Worm (Caenorhabditis elegans): ENCODE results near the gene F47B8.1.

Gene F47B8.1

DNA sequence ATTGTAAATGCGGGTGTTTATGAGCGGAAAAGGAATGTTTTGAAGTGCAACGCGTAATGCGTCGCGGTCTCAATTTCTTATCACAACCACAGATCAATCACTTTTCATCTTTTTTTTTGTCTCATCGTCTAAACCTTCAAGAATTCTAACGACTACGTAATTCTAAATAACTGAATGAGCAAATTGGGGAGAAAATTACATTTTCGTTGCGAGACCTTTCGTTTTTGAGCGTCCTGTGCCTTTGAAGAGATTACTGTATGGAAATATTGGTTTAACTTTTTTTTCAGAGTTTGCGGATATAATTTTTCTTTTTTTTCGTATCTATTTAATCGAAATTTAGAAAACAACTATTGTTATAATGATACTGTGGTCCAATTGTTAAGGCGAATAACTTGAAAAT lies 36.4 kb upstream of the F47B8.1 start:
- no peak for TF ChIP-seq nhr-25 (tag; optimal IDR thresholded peaks at IDR 0.05)
- TF ChIP-seq nhr-43 (tag; optimal IDR thresholded peaks at IDR 0.05; ENCODE audit: poor library complexity, severe bottlenecking), result no peak
- TF ChIP-seq ztf-11 (tag; optimal IDR thresholded peaks at IDR 0.05), result no peak
- TF ChIP-seq aly-2 (tag; optimal IDR thresholded peaks at IDR 0.05), result no peak
- TF ChIP-seq pqm-1 (tag; optimal IDR thresholded peaks at IDR 0.05), result no peak
- no peak for TF ChIP-seq nhr-28 (tag; optimal IDR thresholded peaks at IDR 0.05)
- no peak for TF ChIP-seq zag-1 (tag; optimal IDR thresholded peaks at IDR 0.05)
- no peak for TF ChIP-seq snpc-4 (tag; optimal IDR thresholded peaks at IDR 0.05)
- TF ChIP-seq tbx-2 (tag; optimal IDR thresholded peaks at IDR 0.05), result no peak
- no peak for TF ChIP-seq elt-2 (tag; optimal IDR thresholded peaks at IDR 0.05)
- TF ChIP-seq hmg-11 (tag; optimal IDR thresholded peaks at IDR 0.05), result no peak
- no peak for TF ChIP-seq ceh-9 (tag; optimal IDR thresholded peaks at IDR 0.05)
- no peak for TF ChIP-seq mdl-1 (tag; optimal IDR thresholded peaks at IDR 0.05)
- TF ChIP-seq fkh-10 (GFP tag; optimal IDR thresholded peaks at IDR 0.05), result no peak
- TF ChIP-seq nhr-23 (tag; optimal IDR thresholded peaks at IDR 0.05), result no peak
- no peak for TF ChIP-seq nhr-67 (tag; optimal IDR thresholded peaks at IDR 0.05)
- no peak for TF ChIP-seq lsy-12 (tag; optimal IDR thresholded peaks at IDR 0.05)
- TF ChIP-seq ceh-16 (tag; optimal IDR thresholded peaks at IDR 0.05), result no peak
- no peak for TF ChIP-seq ceh-28 (tag; optimal IDR thresholded peaks at IDR 0.05)
- no peak for TF ChIP-seq fos-1 (tag; optimal IDR thresholded peaks at IDR 0.05)

DNA sequence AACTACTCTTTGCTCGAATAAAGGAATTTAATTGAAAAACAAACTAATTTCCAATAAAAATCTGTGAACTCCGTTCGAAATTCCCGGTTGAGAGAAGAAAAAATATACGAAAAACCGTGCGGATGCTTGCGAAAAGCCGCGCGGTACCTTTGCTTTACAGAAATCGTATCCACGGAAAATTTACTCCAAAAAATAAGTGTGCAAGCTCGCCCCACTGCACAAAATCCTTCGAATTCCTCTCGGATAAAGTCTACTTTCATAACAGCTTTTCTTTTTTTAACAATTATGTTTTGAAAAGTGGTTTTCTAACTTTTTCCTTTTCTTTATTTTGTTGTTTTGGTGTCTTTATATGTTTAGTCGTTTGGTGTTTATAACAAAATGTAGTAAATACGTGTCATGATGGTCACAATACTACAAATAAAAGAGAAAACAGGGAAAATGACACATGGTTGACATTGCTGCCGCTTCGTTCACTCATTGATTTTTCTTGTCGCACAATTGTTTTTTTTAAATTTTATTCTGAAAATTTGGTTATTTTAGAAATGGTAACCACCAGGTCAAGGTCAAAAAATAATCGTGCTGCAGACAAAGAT lies 33.2 kb upstream of the F47B8.1 start, which contains the start of gene cept-2:
Gene cept-2, plus strand, starts transcription at position 533 of the 593 bp plus-strand sequence.
- no peak for TF ChIP-seq hmg-11 (tag; optimal IDR thresholded peaks at IDR 0.05)
- TF ChIP-seq skn-1 (tag; optimal IDR thresholded peaks at IDR 0.05), result peak; percentile 56
- TF ChIP-seq nhr-76 (tag; optimal IDR thresholded peaks at IDR 0.05), result no peak
- peak; percentile 85 for TF ChIP-seq R02D3.7 (tag; optimal IDR thresholded peaks at IDR 0.05)
- no peak for TF ChIP-seq ztf-4 (tag; optimal IDR thresholded peaks at IDR 0.05)
- no peak for TF ChIP-seq elt-2 (tag; optimal IDR thresholded peaks at IDR 0.05)
- peak; percentile 78 for TF ChIP-seq nhr-77 (tag; optimal IDR thresholded peaks at IDR 0.05)
- TF ChIP-seq fkh-10 (GFP tag; optimal IDR thresholded peaks at IDR 0.05), result peak; percentile 76
- TF ChIP-seq nhr-28 (tag; optimal IDR thresholded peaks at IDR 0.05), result no peak
- peak; percentile 68 for TF ChIP-seq nhr-11 (tag; optimal IDR thresholded peaks at IDR 0.05)
- no peak for TF ChIP-seq aly-2 (tag; optimal IDR thresholded peaks at IDR 0.05)
- peak; percentile 92 for TF ChIP-seq snpc-4 (tag; optimal IDR thresholded peaks at IDR 0.05)
- peak; percentile 76 for TF ChIP-seq ceh-28 (tag; optimal IDR thresholded peaks at IDR 0.05)
- TF ChIP-seq ZK546.5 (tag; optimal IDR thresholded peaks at IDR 0.05), result no peak
- no peak for TF ChIP-seq elt-3 (tag; optimal IDR thresholded peaks at IDR 0.05)
- TF ChIP-seq ceh-16 (tag; optimal IDR thresholded peaks at IDR 0.05), result no peak
- TF ChIP-seq zag-1 (tag; optimal IDR thresholded peaks at IDR 0.05), result no peak
- TF ChIP-seq nhr-237 (tag; optimal IDR thresholded peaks at IDR 0.05), result no peak
- no peak for TF ChIP-seq ama-1 (optimal IDR thresholded peaks at IDR 0.05)
- peak; percentile 95 for TF ChIP-seq nfya-1 (tag; optimal IDR thresholded peaks at IDR 0.05; ENCODE audit: insufficient read depth)
- peak; percentile 78 for TF ChIP-seq jun-1 (tag; optimal IDR thresholded peaks at IDR 0.05)
- TF ChIP-seq ceh-82 (tag; optimal IDR thresholded peaks at IDR 0.05), result peak; percentile 82
- TF ChIP-seq unc-39 (tag; optimal IDR thresholded peaks at IDR 0.05), result no peak
- TF ChIP-seq fkh-2 (tag; optimal IDR thresholded peaks at IDR 0.05), result no peak
- peak; percentile 93 for TF ChIP-seq egl-5 (tag; optimal IDR thresholded peaks at IDR 0.05)
- no peak for TF ChIP-seq nhr-67 (tag; optimal IDR thresholded peaks at IDR 0.05)
- TF ChIP-seq daf-12 (tag; optimal IDR thresholded peaks at IDR 0.05), result peak; percentile 55
- peak; percentile 93 for TF ChIP-seq nhr-43 (tag; optimal IDR thresholded peaks at IDR 0.05; ENCODE audit: poor library complexity, severe bottlenecking)
- TF ChIP-seq ceh-9 (tag; optimal IDR thresholded peaks at IDR 0.05), result no peak
- peak; percentile 88 for TF ChIP-seq lin-39 (tag; optimal IDR thresholded peaks at IDR 0.05)
- TF ChIP-seq pqm-1 (tag; optimal IDR thresholded peaks at IDR 0.05), result peak; percentile 20
- TF ChIP-seq lin-15B (tag; optimal IDR thresholded peaks at IDR 0.05), result peak; percentile 66
- TF ChIP-seq ztf-11 (tag; optimal IDR thresholded peaks at IDR 0.05), result no peak
- peak; percentile 30 for TF ChIP-seq fos-1 (tag; optimal IDR thresholded peaks at IDR 0.05)
- peak; percentile 83 for TF ChIP-seq nhr-25 (tag; optimal IDR thresholded peaks at IDR 0.05)
- peak; percentile 75 for TF ChIP-seq tbx-2 (tag; optimal IDR thresholded peaks at IDR 0.05)
- TF ChIP-seq lsy-12 (tag; optimal IDR thresholded peaks at IDR 0.05), result peak; percentile 82
- no peak for TF ChIP-seq sea-2 (GFP tag; optimal IDR thresholded peaks at IDR 0.05)
- peak; percentile 97 for TF ChIP-seq nhr-23 (tag; optimal IDR thresholded peaks at IDR 0.05)
- TF ChIP-seq egl-27 (tag; optimal IDR thresholded peaks at IDR 0.05), result no peak
- no peak for TF ChIP-seq mml-1 (tag; optimal IDR thresholded peaks at IDR 0.05)
- TF ChIP-seq elt-1 (tag; optimal IDR thresholded peaks at IDR 0.05), result peak; percentile 62
- no peak for TF ChIP-seq eor-1 (tag; optimal IDR thresholded peaks at IDR 0.05)
- no peak for TF ChIP-seq nhr-12 (tag; optimal IDR thresholded peaks at IDR 0.05)
- TF ChIP-seq pha-4 (tag; optimal IDR thresholded peaks at IDR 0.05), result peak; percentile 95
- peak; percentile 34 for TF ChIP-seq mdl-1 (tag; optimal IDR thresholded peaks at IDR 0.05)
- TF ChIP-seq unc-62 (GFP tag; optimal IDR thresholded peaks at IDR 0.05), result peak; percentile 63

All from whole organism, L3 larva.